Fruit fly (Drosophila melanogaster): ENCODE results near the gene CG43759.

- TF ChIP-seq CG8301 (tag; optimal IDR thresholded peaks at IDR 0.05) (no peak), CG4496 (GFP tag; IDR thresholded peaks at IDR 0.05) (no peak), EcR (GFP tag; optimal IDR thresholded peaks at IDR 0.05) (no peak), CG15710 (tag; optimal IDR thresholded peaks at IDR 0.05) (no peak), CG32121 (GFP tag; IDR thresholded peaks at IDR 0.05) (no peak), Ets98B (GFP tag; IDR thresholded peaks at IDR 0.05) (no peak)
Observed at dm6 chrX:18996671-18997070, 66.5 kb downstream of the CG43759 start.
